Fruit fly (Drosophila melanogaster) whole organism, pupa: ENCODE results near the gene rtp.
A peak's percentile ranks its signal among the peaks of the same experiment; 100 is the strongest.

ENCODE experiments used
- CG9948 ChIP-seq: fragments of 200-800 bp; sonication (Bioruptor generic); optimal IDR thresholded peaks from 2 replicates; lab custom pipeline; 2018; ENCODE audit warnings: missing biosample characterization, mild to moderate bottlenecking, missing genetic modification characterization, moderate library complexity
- EcR ChIP-seq: fragments of 200-800 bp; sonication (Bioruptor generic); optimal IDR thresholded peaks from 3 replicates; lab custom pipeline; 2019; ENCODE audit warnings: missing biosample characterization, missing genetic modification characterization, mild to moderate bottlenecking, moderate library complexity, missing genetic modification reagents
- Pif1B ChIP-seq: fragments of 200-800 bp; sonication (Bioruptor generic); optimal IDR thresholded peaks from 3 replicates; lab custom pipeline; 2016; ENCODE audit warnings: missing biosample characterization, missing genetic modification characterization
- Snoo ChIP-seq: fragments of 200-800 bp; sonication (Bioruptor generic); optimal IDR thresholded peaks from 3 replicates; lab custom pipeline; 2017; ENCODE audit warnings: missing biosample characterization, mild to moderate bottlenecking, missing genetic modification characterization, inconsistent platforms

DNA sequence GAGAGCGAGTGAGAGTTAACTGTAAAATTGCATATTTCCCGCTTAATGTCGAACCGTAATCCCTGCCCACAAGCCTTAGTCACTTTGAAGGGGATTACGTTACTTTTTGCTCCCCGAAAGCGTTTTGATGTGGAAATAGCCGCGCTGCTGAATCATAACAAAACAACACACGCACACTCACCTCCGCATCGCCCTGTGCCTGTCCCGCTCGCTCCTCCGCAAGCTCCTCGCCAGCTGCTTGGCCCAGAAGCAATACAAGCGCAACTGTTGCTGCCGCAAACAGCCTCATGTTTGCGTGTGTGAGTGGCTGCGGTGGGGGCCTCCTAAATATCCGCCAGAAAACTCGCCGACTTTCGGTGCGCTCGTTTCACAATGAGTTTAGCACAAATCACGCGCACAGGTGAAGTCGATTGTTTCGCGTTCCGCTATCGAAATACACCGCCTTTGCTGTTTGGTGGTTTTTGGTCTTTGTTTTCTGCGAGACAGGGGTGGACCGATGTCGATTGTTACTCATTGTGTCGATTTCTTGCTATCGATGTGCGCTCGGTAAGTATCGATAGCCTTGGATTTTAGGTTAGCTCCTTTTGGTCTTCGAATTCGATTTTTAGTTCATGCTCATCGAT lies 14.2 kb upstream of the rtp start, which contains the start of gene CtsF:
- TF ChIP-seq Snoo (tag; lab: Kevin White, UChicago) (no peak), EcR (peak; percentile 26), Pif1B (GFP tag; lab: Kevin White, UChicago) (no peak), CG9948 (tag; lab: Kevin White, UChicago) (no peak)
